Worm (Caenorhabditis elegans) whole organism, L3 larva: ENCODE data around the gene fozi-1.
A peak's percentile ranks its signal among the peaks of the same experiment; 100 is the strongest.

Source experiments
- R02D3.7 ChIP-seq: fragments of 150-350 bp; optimal IDR thresholded peaks from 2 replicates; lab custom pipeline; 2014; ENCODE audit warnings: missing biosample characterization, missing genetic modification characterization
- daf-12 ChIP-seq: fragments of 150-350 bp; optimal IDR thresholded peaks from 2 replicates; lab custom pipeline; 2014; ENCODE audit warnings: missing biosample characterization, missing genetic modification reagents, missing genetic modification characterization
- elt-1 ChIP-seq: fragments of 150-350 bp; optimal IDR thresholded peaks from 2 replicates; lab custom pipeline; 2014; ENCODE audit warnings: missing biosample characterization, missing genetic modification characterization
- hmg-11 ChIP-seq: sonication (generic microtip); optimal IDR thresholded peaks from 2 replicates; lab custom pipeline; 2016; ENCODE audit warnings: missing genetic modification characterization, missing compliant biosample characterization
- nhr-237 ChIP-seq: fragments of 150-350 bp; optimal IDR thresholded peaks from 2 replicates; lab custom pipeline; 2014; ENCODE audit warnings: missing biosample characterization, missing genetic modification characterization
- nhr-25 ChIP-seq: sonication (generic microtip); optimal IDR thresholded peaks from 2 replicates; lab custom pipeline; 2017; ENCODE audit warnings: missing biosample characterization, missing genetic modification characterization
- nhr-67 ChIP-seq: fragments of 150-350 bp; optimal IDR thresholded peaks from 2 replicates; lab custom pipeline; 2014; ENCODE audit warnings: missing biosample characterization, missing genetic modification characterization
- pha-4 ChIP-seq: fragments of 150-350 bp; optimal IDR thresholded peaks from 2 replicates; lab custom pipeline; 2014; ENCODE audit warnings: missing biosample characterization, missing genetic modification reagents, missing genetic modification characterization
- sea-2 ChIP-seq: fragments of 150-350 bp; sonication (generic microtip); optimal IDR thresholded peaks from 4 replicates; lab custom pipeline; 2014; ENCODE audit warnings: missing biosample characterization, missing genetic modification reagents, missing genetic modification characterization
- skn-1 ChIP-seq: fragments of 150-350 bp; optimal IDR thresholded peaks from 2 replicates; lab custom pipeline; 2014; ENCODE audit warnings: missing biosample characterization, missing genetic modification characterization
- unc-39 ChIP-seq: sonication (generic microtip); optimal IDR thresholded peaks from 4 replicates; lab custom pipeline; 2017; ENCODE audit warnings: missing biosample characterization, missing genetic modification characterization
- zag-1 ChIP-seq: fragments of 150-350 bp; optimal IDR thresholded peaks from 2 replicates; lab custom pipeline; 2014; ENCODE audit warnings: missing biosample characterization, missing genetic modification characterization
- ztf-11 ChIP-seq: fragments of 150-350 bp; optimal IDR thresholded peaks from 2 replicates; lab custom pipeline; 2014; ENCODE audit warnings: missing biosample characterization, missing genetic modification characterization

ce11 chrIII:9272107-9272506, 9.5 kb upstream of the fozi-1 start:
- TF ChIP-seq skn-1 (tag; lab: Kevin White, UChicago), result no peak
- TF ChIP-seq nhr-237 (tag; lab: Kevin White, UChicago), result no peak
- no peak for TF ChIP-seq nhr-25
- TF ChIP-seq daf-12, result no peak
- no peak for TF ChIP-seq pha-4
- TF ChIP-seq ztf-11 (tag; lab: Kevin White, UChicago), result no peak
- no peak for TF ChIP-seq elt-1 (tag; lab: Kevin White, UChicago)
- TF ChIP-seq zag-1 (tag; lab: Kevin White, UChicago), result no peak
- TF ChIP-seq unc-39, result no peak
- TF ChIP-seq nhr-67, result no peak
- peak; percentile 42 for TF ChIP-seq hmg-11 (tag; lab: Kevin White, UChicago)
- peak; percentile 10 for TF ChIP-seq sea-2 (GFP tag; lab: Kevin White, UChicago)
- TF ChIP-seq R02D3.7, result no peak
